Worm (Caenorhabditis elegans) whole organism, late embryonic: ENCODE measurements around the gene F28H6.8.

Experiments
- ama-1 ChIP-seq: fragments of 150-350 bp; optimal IDR thresholded peaks from 2 replicates; lab custom pipeline; 2014
- ets-4 ChIP-seq: sonication (generic microtip); optimal IDR thresholded peaks from 2 replicates; lab custom pipeline; 2016; ENCODE audit warnings: missing genetic modification characterization, missing compliant biosample characterization
- lin-11 ChIP-seq: fragments of 200-800 bp; sonication (Bioruptor generic); optimal IDR thresholded peaks from 2 replicates; lab custom pipeline; 2018; ENCODE audit warnings: mild to moderate bottlenecking, missing genetic modification characterization, missing compliant biosample characterization
- pha-4 ChIP-seq: fragments of 150-350 bp; optimal IDR thresholded peaks from 2 replicates; lab custom pipeline; 2018; ENCODE audit warnings: missing biosample characterization, missing genetic modification reagents, missing genetic modification characterization
- zip-5 ChIP-seq: sonication (generic microtip); optimal IDR thresholded peaks from 2 replicates; lab custom pipeline; 2016; ENCODE audit warnings: missing genetic modification characterization, missing compliant biosample characterization

DNA sequence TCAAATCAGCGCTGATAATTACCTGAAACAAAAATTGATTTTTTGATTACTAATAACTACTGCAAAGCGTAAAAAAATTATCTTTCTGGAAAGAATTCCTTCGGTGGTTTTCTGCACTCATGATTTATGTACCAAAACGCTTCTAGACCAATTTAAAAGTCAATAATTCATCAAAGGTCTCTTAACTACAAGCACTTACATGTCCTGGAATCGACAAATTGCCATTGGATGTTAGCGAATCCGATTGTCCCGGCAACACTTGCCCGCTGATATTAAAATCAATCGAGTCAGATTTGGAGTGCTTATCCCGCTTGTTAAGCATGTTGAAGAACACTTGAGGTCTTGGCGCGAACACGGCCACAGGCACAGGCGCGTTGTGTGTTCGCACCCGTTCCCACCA, 31.0 kb upstream of the F28H6.8 start:
- no peak for TF ChIP-seq zip-5
- no peak for TF ChIP-seq ets-4 (tag; lab: Kevin White, UChicago)
- TF ChIP-seq ama-1: no peak
- no peak for TF ChIP-seq pha-4 (tag; lab: Kevin White, UChicago)
- no peak for TF ChIP-seq lin-11 (tag; lab: Kevin White, UChicago)
